Fruit fly (Drosophila melanogaster) whole organism, embryonic: Measurements from ENCODE around the gene CG45100.

ENCODE experiments used
- Abd-B ChIP-seq: fragments of 200-800 bp; sonication (Bioruptor generic); optimal IDR thresholded peaks from 2 replicates; lab custom pipeline; 2018; ENCODE audit warnings: missing biosample characterization, mild to moderate bottlenecking, missing genetic modification characterization, moderate library complexity
- Ada2b ChIP-seq: fragments of 200-800 bp; sonication (Bioruptor generic); IDR thresholded peaks from 2 replicates; pipeline ENCODE4 v1.3.6; 2022; ENCODE audit warnings: missing biosample characterization, missing genetic modification characterization
- Adf1 ChIP-seq: fragments of 200-800 bp; sonication (Bioruptor generic); IDR thresholded peaks from 2 replicates; pipeline ENCODE4 v1.3.6; 2022; ENCODE audit warnings: missing biosample characterization, missing genetic modification characterization
- Atf-2 ChIP-seq: fragments of 200-800 bp; sonication (Bioruptor generic); optimal IDR thresholded peaks from 2 replicates; lab custom pipeline; 2016; ENCODE audit warnings: missing biosample characterization, missing genetic modification characterization
- BtbVII ChIP-seq: fragments of 200-800 bp; sonication (Bioruptor generic); optimal IDR thresholded peaks from 3 replicates; lab custom pipeline; 2017; ENCODE audit warnings: missing biosample characterization, mild to moderate bottlenecking, missing genetic modification characterization
- C15 ChIP-seq: fragments of 200-800 bp; sonication (Bioruptor generic); IDR thresholded peaks from 3 replicates; pipeline ENCODE4 v1.3.6; 2022; ENCODE audit warnings: missing biosample characterization, missing genetic modification characterization
- CG10565 ChIP-seq: fragments of 200-800 bp; sonication (Bioruptor generic); optimal IDR thresholded peaks from 3 replicates; lab custom pipeline; 2016; ENCODE audit warnings: missing biosample characterization, mild to moderate bottlenecking, missing genetic modification characterization
- CG11398 ChIP-seq: fragments of 200-800 bp; sonication (Bioruptor generic); optimal IDR thresholded peaks from 2 replicates; lab custom pipeline; 2016; ENCODE audit warnings: missing biosample characterization, missing genetic modification characterization
- CG12659 ChIP-seq: fragments of 200-800 bp; sonication (Bioruptor generic); optimal IDR thresholded peaks from 3 replicates; lab custom pipeline; 2017; ENCODE audit warnings: mild to moderate bottlenecking, missing biosample characterization, missing genetic modification reagents, missing genetic modification characterization
- CG12744 ChIP-seq: fragments of 200-800 bp; sonication (Bioruptor generic); optimal IDR thresholded peaks from 2 replicates; lab custom pipeline; 2016; ENCODE audit warnings: missing biosample characterization, missing genetic modification characterization
- CG12942 ChIP-seq: fragments of 200-800 bp; sonication (Bioruptor generic); optimal IDR thresholded peaks from 3 replicates; lab custom pipeline; 2016; ENCODE audit warnings: missing biosample characterization, missing genetic modification characterization
- CG13123 ChIP-seq: fragments of 200-800 bp; sonication (Bioruptor generic); optimal IDR thresholded peaks from 2 replicates; lab custom pipeline; 2016; ENCODE audit warnings: missing biosample characterization, missing genetic modification characterization
- CG16863 ChIP-seq: fragments of 200-800 bp; sonication (Bioruptor generic); optimal IDR thresholded peaks from 3 replicates; lab custom pipeline; 2016; ENCODE audit warnings: missing biosample characterization, missing genetic modification characterization
- CG17328 ChIP-seq: fragments of 200-800 bp; sonication (Bioruptor generic); IDR thresholded peaks from 2 replicates; pipeline ENCODE4 v1.3.6; 2022; ENCODE audit warnings: missing biosample characterization, missing genetic modification characterization
- CG17361 ChIP-seq: fragments of 200-800 bp; sonication (Bioruptor generic); IDR thresholded peaks from 3 replicates; pipeline ENCODE4 v1.3.6; 2022; ENCODE audit warnings: missing biosample characterization, missing genetic modification characterization
- CG18599 ChIP-seq: fragments of 200-800 bp; sonication (Bioruptor generic); optimal IDR thresholded peaks from 3 replicates; lab custom pipeline; 2017; ENCODE audit warnings: missing biosample characterization, missing genetic modification characterization, mild to moderate bottlenecking, moderate library complexity, missing genetic modification reagents
- CG2199 ChIP-seq: fragments of 200-800 bp; sonication (Bioruptor generic); IDR thresholded peaks from 3 replicates; pipeline ENCODE4 v1.3.6; 2022; ENCODE audit warnings: missing biosample characterization, missing genetic modification characterization
- CG2202 ChIP-seq: fragments of 200-800 bp; sonication (Bioruptor generic); optimal IDR thresholded peaks from 2 replicates; lab custom pipeline; 2018; ENCODE audit warnings: missing biosample characterization, mild to moderate bottlenecking, missing genetic modification characterization
- CG2875 ChIP-seq: fragments of 200-800 bp; sonication (Bioruptor generic); optimal IDR thresholded peaks from 2 replicates; lab custom pipeline; 2017; ENCODE audit warnings: missing biosample characterization, mild to moderate bottlenecking, missing genetic modification characterization, missing genetic modification reagents
- CG30403 ChIP-seq: fragments of 200-800 bp; sonication (Bioruptor generic); optimal IDR thresholded peaks from 3 replicates; lab custom pipeline; 2016; ENCODE audit warnings: missing biosample characterization, missing genetic modification characterization
- CG31365 ChIP-seq: fragments of 200-800 bp; sonication (Bioruptor generic); optimal IDR thresholded peaks from 2 replicates; lab custom pipeline; 2018; ENCODE audit warnings: missing biosample characterization, mild to moderate bottlenecking, missing genetic modification characterization
- CG32532 ChIP-seq: fragments of 200-800 bp; sonication (Bioruptor generic); IDR thresholded peaks from 2 replicates; pipeline ENCODE4 v1.3.6; 2022; ENCODE audit warnings: missing biosample characterization, missing genetic modification characterization
- CG6175 ChIP-seq: fragments of 200-800 bp; sonication (Bioruptor generic); IDR thresholded peaks from 3 replicates; pipeline ENCODE4 v1.3.6; 2022; ENCODE audit warnings: missing biosample characterization, missing genetic modification characterization
- CG6689 ChIP-seq: fragments of 200-800 bp; sonication (Bioruptor generic); IDR thresholded peaks from 2 replicates; pipeline ENCODE4 v1.3.6; 2022; ENCODE audit warnings: missing biosample characterization, missing genetic modification characterization
- CG6765 ChIP-seq: fragments of 200-800 bp; sonication (Bioruptor generic); optimal IDR thresholded peaks from 3 replicates; lab custom pipeline; 2017; ENCODE audit warnings: missing biosample characterization, mild to moderate bottlenecking, missing genetic modification characterization
- CG8089 ChIP-seq: fragments of 200-800 bp; sonication (Bioruptor generic); optimal IDR thresholded peaks from 3 replicates; lab custom pipeline; 2016; ENCODE audit warnings: missing biosample characterization, missing genetic modification characterization
- CG9797 ChIP-seq: fragments of 200-800 bp; sonication (Bioruptor generic); optimal IDR thresholded peaks from 3 replicates; lab custom pipeline; 2018; ENCODE audit warnings: missing biosample characterization, mild to moderate bottlenecking, missing genetic modification characterization
- CoRest ChIP-seq: fragments of 200-800 bp; sonication (Bioruptor generic); optimal IDR thresholded peaks from 3 replicates; lab custom pipeline; 2018; ENCODE audit warnings: missing biosample characterization, mild to moderate bottlenecking, missing genetic modification characterization, moderate library complexity
- Dref ChIP-seq: fragments of 200-800 bp; sonication (Bioruptor generic); IDR thresholded peaks from 2 replicates; pipeline ENCODE4 v1.3.6; 2022; ENCODE audit warnings: missing biosample characterization, missing genetic modification characterization
- HLH3B ChIP-seq: fragments of 200-800 bp; sonication (Bioruptor generic); IDR thresholded peaks from 2 replicates; pipeline ENCODE4 v1.3.6; 2022; ENCODE audit warnings: missing biosample characterization, missing genetic modification characterization
- HLH54F ChIP-seq: fragments of 200-800 bp; sonication (Bioruptor generic); optimal IDR thresholded peaks from 3 replicates; lab custom pipeline; 2016; ENCODE audit warnings: missing biosample characterization, missing genetic modification characterization
- Jarid2 ChIP-seq: fragments of 200-800 bp; sonication (Bioruptor generic); optimal IDR thresholded peaks from 3 replicates; lab custom pipeline; 2017; ENCODE audit warnings: mild to moderate bottlenecking, missing biosample characterization, missing genetic modification reagents, missing genetic modification characterization
- MTF-1 ChIP-seq: fragments of 200-800 bp; sonication (Bioruptor generic); optimal IDR thresholded peaks from 2 replicates; lab custom pipeline; 2018; ENCODE audit warnings: missing biosample characterization, mild to moderate bottlenecking, missing genetic modification characterization, borderline replicate concordance
- Sin3A ChIP-seq: fragments of >200 bp; optimal IDR thresholded peaks from 2 replicates; lab custom pipeline; 2018
- Taf1 ChIP-seq: fragments of 200-800 bp; sonication (Bioruptor generic); IDR thresholded peaks from 2 replicates; pipeline ENCODE4 v1.3.6; 2022; ENCODE audit warnings: missing biosample characterization, missing genetic modification characterization
- aop ChIP-seq: fragments of 200-800 bp; sonication (Bioruptor generic); IDR thresholded peaks from 2 replicates; pipeline ENCODE4 v1.3.6; 2022; ENCODE audit warnings: missing biosample characterization, missing genetic modification characterization
- bab2 ChIP-seq: fragments of 200-800 bp; sonication (Bioruptor generic); optimal IDR thresholded peaks from 2 replicates; lab custom pipeline; 2016; ENCODE audit warnings: missing biosample characterization, missing genetic modification characterization
- br ChIP-seq: fragments of >200 bp; optimal IDR thresholded peaks from 2 replicates; lab custom pipeline; 2017
- chif ChIP-seq, 2 experiments: fragments of 200-800 bp; sonication (Bioruptor generic); optimal IDR thresholded peaks; 3 replicates each; lab custom pipeline; 2016; ENCODE audit warnings: missing biosample characterization in 2 of 2, missing genetic modification characterization in 2 of 2
- da ChIP-seq: fragments of 200-800 bp; sonication (Bioruptor generic); optimal IDR thresholded peaks from 2 replicates; lab custom pipeline; 2016; ENCODE audit warnings: missing biosample characterization, missing genetic modification characterization
- disco-r ChIP-seq: fragments of 200-800 bp; sonication (Bioruptor generic); optimal IDR thresholded peaks from 2 replicates; lab custom pipeline; 2016; ENCODE audit warnings: missing biosample characterization, missing genetic modification characterization
- dysf ChIP-seq: fragments of 200-800 bp; sonication (Bioruptor generic); IDR thresholded peaks from 3 replicates; pipeline ENCODE4 v1.3.6; 2022; ENCODE audit warnings: missing biosample characterization, missing genetic modification characterization
- gem ChIP-seq: fragments of 200-800 bp; sonication (Bioruptor generic); optimal IDR thresholded peaks from 2 replicates; lab custom pipeline; 2019; ENCODE audit warnings: missing biosample characterization, mild to moderate bottlenecking, missing genetic modification characterization, moderate library complexity
- her ChIP-seq: fragments of 200-800 bp; sonication (Bioruptor generic); optimal IDR thresholded peaks from 2 replicates; lab custom pipeline; 2016; ENCODE audit warnings: missing biosample characterization, missing genetic modification characterization
- lov ChIP-seq, 2 experiments: fragments of 200-800 bp in 1 of 2; fragments of >200 bp in 1 of 2; sonication (Bioruptor generic) in 1 of 2; IDR thresholded peaks in 1 of 2; optimal IDR thresholded peaks in 1 of 2; 2 replicates in 1 of 2; 3 replicates in 1 of 2; pipeline versions ENCODE4 v1.3.6 to Lab custom; 2017 to 2022; ENCODE audit warnings: missing biosample characterization in 1 of 2, missing genetic modification characterization in 1 of 2
- org-1 ChIP-seq: fragments of 200-800 bp; sonication (Bioruptor generic); optimal IDR thresholded peaks from 2 replicates; lab custom pipeline; 2017; ENCODE audit warnings: missing biosample characterization, missing genetic modification characterization
- pnt ChIP-seq: fragments of 200-800 bp; sonication (Bioruptor generic); optimal IDR thresholded peaks from 3 replicates; lab custom pipeline; 2016; ENCODE audit warnings: missing biosample characterization, missing genetic modification characterization
- so ChIP-seq: fragments of 200-800 bp; sonication (Bioruptor generic); IDR thresholded peaks from 3 replicates; pipeline ENCODE4 v1.3.6; 2022; ENCODE audit warnings: missing biosample characterization, missing genetic modification characterization
- sr ChIP-seq: fragments of 200-800 bp; sonication (Bioruptor generic); IDR thresholded peaks from 3 replicates; pipeline ENCODE4 v1.3.6; 2022; ENCODE audit warnings: missing biosample characterization, missing genetic modification characterization
- tna ChIP-seq: fragments of 200-800 bp; sonication (Bioruptor generic); IDR thresholded peaks from 2 replicates; pipeline ENCODE4 v1.3.6; 2022; ENCODE audit warnings: missing biosample characterization, missing genetic modification characterization; ENCODE audit not compliant: partially characterized antibody

The CG45100 gene

DNA sequence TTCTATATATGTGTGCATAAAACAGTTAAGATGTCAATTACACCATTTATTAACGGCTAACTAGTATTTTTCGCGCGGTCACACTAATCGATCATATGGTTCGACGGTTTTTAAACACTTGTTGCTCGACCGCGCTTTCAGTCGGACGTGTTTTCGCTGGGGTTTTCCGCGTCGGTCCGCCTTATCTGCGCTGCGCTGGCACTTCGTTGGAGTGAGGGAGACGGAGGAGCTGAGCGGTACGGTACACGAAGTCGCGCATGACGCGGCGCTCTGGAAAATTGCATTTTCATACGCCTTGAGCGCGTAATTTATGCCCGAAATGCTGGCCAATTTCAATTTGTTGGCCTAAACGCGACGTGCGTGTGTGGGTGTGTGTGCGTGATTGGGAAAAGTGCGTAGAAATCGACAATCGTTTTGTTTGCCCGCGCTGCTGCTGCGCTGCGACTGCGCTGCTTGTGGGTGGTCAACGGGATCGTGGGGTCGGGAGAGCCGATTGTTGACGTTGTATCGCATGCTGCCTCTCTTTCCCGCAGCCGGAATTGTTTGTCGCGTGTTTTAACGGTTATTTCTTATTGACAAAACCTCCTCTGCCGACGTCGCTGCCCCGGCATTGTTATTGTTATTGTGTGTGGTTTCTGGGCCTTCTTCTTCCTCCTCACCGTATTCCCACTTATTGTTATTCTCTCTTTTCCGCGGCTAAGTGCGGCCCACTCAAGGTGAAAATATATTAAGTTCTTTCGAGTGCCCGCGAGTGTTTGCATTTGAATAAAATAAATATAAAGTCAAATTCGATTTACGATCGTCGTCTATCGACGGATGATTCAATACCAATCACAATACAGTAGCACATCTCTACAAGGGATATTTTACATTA is 42.8 kb upstream of the CG45100 start, which contains the start of gene Itpr (continued):
- TF ChIP-seq CG16863 (no peak), Ada2b (GFP tag; lab: Robert Waterston, UW) (no peak), lov (optimal IDR thresholded peaks at IDR 0.05; lab: Kevin White, UChicago) (no peak), lov (GFP tag; IDR thresholded peaks at IDR 0.05; lab: Robert Waterston, UW) (no peak), Jarid2 (GFP tag; lab: Kevin White, UChicago) (peak; percentile 87), Sin3A (lab: Kevin White, UChicago) (peak; percentile 44), gem (tag; lab: Kevin White, UChicago) (no peak), CG32532 (GFP tag; lab: Robert Waterston, UW) (no peak; the same call in 1 of the 2 replicates), dysf (0 out of 3 replicates have a peak, but pooled peaks have one; percentile 18), HLH54F (no peak), CG6765 (GFP tag; lab: Kevin White, UChicago) (no peak), so (GFP tag; lab: Robert Waterston, UW) (no peak), CG17328 (peak; percentile 26; the same call in 1 of the 2 replicates), CG2199 (GFP tag; lab: Robert Waterston, UW) (no peak), org-1 (GFP tag; lab: Kevin White, UChicago) (no peak), aop (no peak), Atf-2 (GFP tag; lab: Kevin White, UChicago) (no peak), CG17361 (0 out of 3 replicates have a peak, but pooled peaks have one; percentile 12), CG6689 (GFP tag; lab: Robert Waterston, UW) (no peak), tna (no peak; the same call in 1 of the 2 replicates), CG13123 (no peak), sr (peak; percentile 41; the same call in 1 of the 3 replicates), CG8089 (no peak), BtbVII (peak; percentile 32), CG12659 (peak; percentile 39), Adf1 (GFP tag; lab: Robert Waterston, UW) (peak; percentile 100), Abd-B (GFP tag; lab: Kevin White, UChicago) (no peak), CG9797 (GFP tag; lab: Kevin White, UChicago) (peak; percentile 69), CG2202 (tag; lab: Kevin White, UChicago) (no peak), pnt (GFP tag; lab: Kevin White, UChicago) (no peak), chif (GFP tag; optimal IDR thresholded peaks at IDR 0.05; lab: Kevin White, UChicago) (no peak), Dref (GFP tag; lab: Robert Waterston, UW) (0 out of 2 replicates have a peak, but pooled peaks have one; percentile 23), CG11398 (no peak), HLH3B (GFP tag; lab: Robert Waterston, UW) (no peak), br (lab: Kevin White, UChicago) (no peak), her (GFP tag; lab: Kevin White, UChicago) (no peak), CoRest (tag; lab: Kevin White, UChicago) (no peak), CG18599 (GFP tag; lab: Kevin White, UChicago) (no peak), CG6175 (GFP tag; lab: Robert Waterston, UW) (no peak), Taf1 (GFP tag; lab: Robert Waterston, UW) (no peak), CG30403 (GFP tag; lab: Kevin White, UChicago) (no peak), CG10565 (GFP tag; lab: Kevin White, UChicago) (no peak), disco-r (GFP tag; lab: Kevin White, UChicago) (no peak), da (GFP tag; lab: Kevin White, UChicago) (no peak), bab2 (GFP tag; lab: Kevin White, UChicago) (no peak), C15 (no peak), CG12942 (no peak), CG31365 (no peak), CG2875 (GFP tag; lab: Kevin White, UChicago) (peak; percentile 25), CG12744 (GFP tag; lab: Kevin White, UChicago) (no peak), MTF-1 (GFP tag; lab: Kevin White, UChicago) (no peak)
